Worm (Caenorhabditis elegans): ENCODE data around the gene ugt-55.
A peak's percentile ranks its signal among the peaks of the same experiment; 100 is the strongest.

DNA sequence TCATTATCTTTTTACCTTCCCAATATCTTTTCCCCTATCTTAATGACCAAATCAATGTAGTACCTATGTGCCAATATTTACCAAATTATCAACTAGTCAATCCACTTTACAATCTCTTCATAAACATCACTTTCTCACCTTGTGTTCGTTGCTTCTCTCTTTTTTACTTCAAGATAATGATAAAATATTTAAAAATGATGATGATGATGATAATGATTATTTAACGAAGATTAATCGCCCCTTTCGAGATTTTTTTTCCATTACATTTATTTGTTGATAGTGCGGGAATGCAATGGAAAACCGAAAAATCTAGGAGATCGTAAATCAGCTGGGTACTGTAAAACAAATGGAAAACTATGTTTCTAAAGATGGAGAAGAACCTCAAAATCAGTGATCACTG lies 37.6 kb downstream of the ugt-55 start:
- TF ChIP-seq ztf-11 (tag; optimal IDR thresholded peaks at IDR 0.05): no peak
- no peak for TF ChIP-seq lin-13 (GFP tag; optimal IDR thresholded peaks at IDR 0.05)
- no peak for TF ChIP-seq mep-1 (tag; optimal IDR thresholded peaks at IDR 0.05)
- TF ChIP-seq egl-13 (tag; optimal IDR thresholded peaks at IDR 0.05): no peak
- TF ChIP-seq ama-1 (optimal IDR thresholded peaks at IDR 0.05): no peak
- TF ChIP-seq mab-9 (GFP tag; IDR thresholded peaks at IDR 0.05): no peak
- no peak for TF ChIP-seq lin-15B (tag; optimal IDR thresholded peaks at IDR 0.05)
- peak in 1 of 2 experiments; percentile 49 for TF ChIP-seq lsy-2 (tag; optimal IDR thresholded peaks at IDR 0.05)
- no peak for TF ChIP-seq nhr-12 (tag; optimal IDR thresholded peaks at IDR 0.05)
- no peak for TF ChIP-seq lin-39 (tag; optimal IDR thresholded peaks at IDR 0.05)
- peak; percentile 42 for TF ChIP-seq lin-14 (GFP tag; optimal IDR thresholded peaks at IDR 0.05)
- no peak for TF ChIP-seq nhr-77 (tag; optimal IDR thresholded peaks at IDR 0.05)
